Fruit fly (Drosophila melanogaster) whole organism, prepupa: ENCODE data around the gene rdog.

Source experiments
- CG10631 ChIP-seq: fragments of 200-800 bp; sonication (Bioruptor generic); optimal IDR thresholded peaks from 2 replicates; lab custom pipeline; 2016; ENCODE audit warnings: missing biosample characterization, missing genetic modification characterization
- CG31627 ChIP-seq: fragments of 200-800 bp; sonication (Bioruptor generic); optimal IDR thresholded peaks from 3 replicates; lab custom pipeline; 2016; ENCODE audit warnings: missing biosample characterization, missing genetic modification characterization
- CG32006 ChIP-seq: fragments of 200-800 bp; sonication (Bioruptor generic); optimal IDR thresholded peaks from 3 replicates; lab custom pipeline; 2017; ENCODE audit warnings: missing biosample characterization, mild to moderate bottlenecking, missing genetic modification characterization
- CG4318 ChIP-seq: fragments of 200-800 bp; sonication (Bioruptor generic); optimal IDR thresholded peaks from 3 replicates; lab custom pipeline; 2017; ENCODE audit warnings: missing biosample characterization, mild to moderate bottlenecking, missing genetic modification characterization
- CG6808 ChIP-seq: fragments of 200-800 bp; sonication (Bioruptor generic); optimal IDR thresholded peaks from 3 replicates; lab custom pipeline; 2017; ENCODE audit warnings: missing biosample characterization, missing genetic modification characterization, mild to moderate bottlenecking, moderate library complexity, missing genetic modification reagents
- CG6854 ChIP-seq: fragments of 200-800 bp; sonication (Bioruptor generic); optimal IDR thresholded peaks from 2 replicates; lab custom pipeline; 2017; ENCODE audit warnings: missing biosample characterization, mild to moderate bottlenecking, missing genetic modification characterization
- CG8119 ChIP-seq: fragments of 200-800 bp; sonication (Bioruptor generic); IDR thresholded peaks from 3 replicates; pipeline ENCODE4 v1.3.6; 2022; ENCODE audit warnings: missing biosample characterization, missing genetic modification characterization
- CG8632 ChIP-seq: fragments of 200-800 bp; sonication (Bioruptor generic); optimal IDR thresholded peaks from 3 replicates; lab custom pipeline; 2016; ENCODE audit warnings: missing biosample characterization, missing genetic modification characterization
- Eip75B ChIP-seq: fragments of 200-800 bp; sonication (Bioruptor generic); optimal IDR thresholded peaks from 3 replicates; lab custom pipeline; 2016; ENCODE audit warnings: missing biosample characterization, missing genetic modification characterization
- Ets96B ChIP-seq: fragments of 200-800 bp; optimal IDR thresholded peaks from 2 replicates; lab custom pipeline; 2019; ENCODE audit warnings: missing biosample characterization, mild to moderate bottlenecking, missing genetic modification characterization, moderate library complexity
- svp ChIP-seq: fragments of 200-800 bp; sonication (Bioruptor generic); peaks from one replicate; lab custom pipeline; 2016; ENCODE audit warnings: missing biosample characterization, missing genetic modification characterization
- topi ChIP-seq: fragments of 200-800 bp; sonication (Bioruptor generic); optimal IDR thresholded peaks from 3 replicates; lab custom pipeline; 2016; ENCODE audit warnings: missing biosample characterization, missing genetic modification characterization
- vri ChIP-seq: fragments of 200-800 bp; sonication (Bioruptor generic); optimal IDR thresholded peaks from 3 replicates; lab custom pipeline; 2016; ENCODE audit warnings: missing biosample characterization, mild to moderate bottlenecking, missing genetic modification characterization

dm6 chr3R:29196967-29197611, 39.2 kb downstream of the rdog start, which contains the start of gene CG14515:
- TF ChIP-seq CG8632 (GFP tag; lab: Kevin White, UChicago) (no peak), CG4318 (GFP tag; lab: Kevin White, UChicago) (no peak), CG32006 (GFP tag; lab: Kevin White, UChicago) (peak; percentile 63), svp (GFP tag; lab: Kevin White, UChicago) (peak; percentile 20), CG6854 (GFP tag; lab: Kevin White, UChicago) (no peak), CG6808 (GFP tag; lab: Kevin White, UChicago) (no peak), vri (GFP tag; lab: Kevin White, UChicago) (no peak), CG8119 (GFP tag; lab: Robert Waterston, UW) (no peak; the same call in 2 of the 3 replicates), CG31627 (GFP tag; lab: Kevin White, UChicago) (no peak), topi (GFP tag; lab: Kevin White, UChicago) (no peak), Eip75B (GFP tag; lab: Kevin White, UChicago) (no peak), CG10631 (no peak), Ets96B (tag; lab: Kevin White, UChicago) (no peak)
